Worm (Caenorhabditis elegans): Measurements from ENCODE around the gene hda-1.

DNA sequence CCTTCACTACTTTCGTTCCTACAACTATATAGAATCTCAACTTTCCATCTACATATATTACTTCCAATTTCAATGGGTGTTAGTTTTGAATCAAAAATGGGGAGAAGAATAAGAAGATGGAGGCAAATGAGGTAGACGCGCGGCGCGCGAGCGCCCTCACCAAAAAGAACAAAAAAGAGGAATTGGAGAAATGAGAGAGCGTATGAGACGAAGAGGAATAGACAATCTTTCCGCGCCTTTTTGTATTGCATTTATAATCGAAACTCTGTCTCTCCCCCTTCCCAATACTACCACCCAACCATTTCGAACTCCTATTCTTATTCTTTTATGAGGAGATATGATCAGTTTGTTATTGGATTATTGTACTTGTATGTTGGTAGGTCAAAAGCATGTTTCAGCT is 24.6 kb upstream of the hda-1 start:
- TF ChIP-seq F37B4.10 (GFP tag; IDR thresholded peaks at IDR 0.05) = no peak
- TF ChIP-seq egl-44 (GFP tag; IDR thresholded peaks at IDR 0.05) = no peak
- TF ChIP-seq ceh-40 (GFP tag; IDR thresholded peaks at IDR 0.05) = no peak
- no peak for TF ChIP-seq lin-40 (tag; optimal IDR thresholded peaks at IDR 0.05)

All from whole organism, young adult.